Fruit fly (Drosophila melanogaster) whole organism, embryonic: ENCODE measurements around the gene CG17593.

Experiments
- Atf-2 ChIP-seq: fragments of 200-800 bp; sonication (Bioruptor generic); optimal IDR thresholded peaks from 2 replicates; lab custom pipeline; 2016; ENCODE audit warnings: missing biosample characterization, missing genetic modification characterization
- B-H1 ChIP-seq: fragments of 200-800 bp; sonication (Bioruptor generic); IDR thresholded peaks from 3 replicates; pipeline ENCODE4 v1.3.6; 2022; ENCODE audit warnings: missing biosample characterization, missing genetic modification characterization
- BEAF-32 ChIP-seq: fragments of 200-800 bp; sonication (Bioruptor generic); optimal IDR thresholded peaks from 3 replicates; lab custom pipeline; 2017; ENCODE audit warnings: missing biosample characterization, missing genetic modification characterization, mild to moderate bottlenecking, moderate library complexity, missing genetic modification reagents
- C15 ChIP-seq: fragments of 200-800 bp; sonication (Bioruptor generic); IDR thresholded peaks from 3 replicates; pipeline ENCODE4 v1.3.6; 2022; ENCODE audit warnings: missing biosample characterization, missing genetic modification characterization
- CG11560 ChIP-seq: fragments of 200-800 bp; sonication (Bioruptor generic); IDR thresholded peaks from 3 replicates; pipeline ENCODE4 v1.3.6; 2022; ENCODE audit warnings: missing biosample characterization, missing genetic modification characterization
- CG13775 ChIP-seq: fragments of 200-800 bp; sonication (Bioruptor generic); optimal IDR thresholded peaks from 3 replicates; lab custom pipeline; 2017; ENCODE audit warnings: missing biosample characterization, mild to moderate bottlenecking, missing genetic modification characterization
- CG14710 ChIP-seq: fragments of 200-800 bp; sonication (Bioruptor generic); optimal IDR thresholded peaks from 3 replicates; lab custom pipeline; 2019; ENCODE audit warnings: missing biosample characterization, mild to moderate bottlenecking, missing genetic modification characterization, moderate library complexity
- CG14860 ChIP-seq: fragments of 200-800 bp; sonication (Bioruptor generic); IDR thresholded peaks from 3 replicates; pipeline ENCODE4 v1.3.6; 2022; ENCODE audit warnings: missing biosample characterization, missing genetic modification characterization; ENCODE audit not compliant: partially characterized antibody
- CG1792 ChIP-seq: fragments of 200-800 bp; sonication (Bioruptor generic); optimal IDR thresholded peaks from 2 replicates; lab custom pipeline; 2016; ENCODE audit warnings: missing biosample characterization, missing genetic modification characterization
- CG1832 ChIP-seq: fragments of 200-800 bp; sonication (Bioruptor generic); optimal IDR thresholded peaks from 2 replicates; lab custom pipeline; 2017; ENCODE audit warnings: missing biosample characterization, mild to moderate bottlenecking, missing genetic modification characterization, inconsistent platforms
- CG18619 ChIP-seq: fragments of 200-800 bp; sonication (Bioruptor generic); optimal IDR thresholded peaks from 3 replicates; lab custom pipeline; 2017; ENCODE audit warnings: missing biosample characterization, mild to moderate bottlenecking, missing genetic modification characterization
- CG2116 ChIP-seq: fragments of 200-800 bp; sonication (Bioruptor generic); optimal IDR thresholded peaks from 3 replicates; lab custom pipeline; 2018; ENCODE audit warnings: missing biosample characterization, mild to moderate bottlenecking, missing genetic modification characterization
- CG2199 ChIP-seq: fragments of 200-800 bp; sonication (Bioruptor generic); IDR thresholded peaks from 3 replicates; pipeline ENCODE4 v1.3.6; 2022; ENCODE audit warnings: missing biosample characterization, missing genetic modification characterization
- CG2875 ChIP-seq: fragments of 200-800 bp; sonication (Bioruptor generic); optimal IDR thresholded peaks from 2 replicates; lab custom pipeline; 2017; ENCODE audit warnings: missing biosample characterization, mild to moderate bottlenecking, missing genetic modification characterization, missing genetic modification reagents
- CG31365 ChIP-seq: fragments of 200-800 bp; sonication (Bioruptor generic); optimal IDR thresholded peaks from 2 replicates; lab custom pipeline; 2018; ENCODE audit warnings: missing biosample characterization, mild to moderate bottlenecking, missing genetic modification characterization
- CG42726 ChIP-seq: fragments of 200-800 bp; sonication (Bioruptor generic); IDR thresholded peaks from 2 replicates; pipeline ENCODE4 v1.3.6; 2022; ENCODE audit warnings: missing biosample characterization, missing genetic modification characterization; ENCODE audit not compliant: partially characterized antibody
- CG4820 ChIP-seq: fragments of 200-800 bp; sonication (Bioruptor generic); optimal IDR thresholded peaks from 3 replicates; lab custom pipeline; 2016; ENCODE audit warnings: missing biosample characterization, missing genetic modification characterization
- CG6683 ChIP-seq: fragments of 200-800 bp; sonication (Bioruptor generic); optimal IDR thresholded peaks from 2 replicates; lab custom pipeline; 2017; ENCODE audit warnings: missing biosample characterization, mild to moderate bottlenecking, missing genetic modification characterization, missing genetic modification reagents
- CG6689 ChIP-seq: fragments of 200-800 bp; sonication (Bioruptor generic); IDR thresholded peaks from 2 replicates; pipeline ENCODE4 v1.3.6; 2022; ENCODE audit warnings: missing biosample characterization, missing genetic modification characterization
- CG7372 ChIP-seq: fragments of 200-800 bp; sonication (Bioruptor generic); IDR thresholded peaks from 2 replicates; pipeline ENCODE4 v1.3.6; 2022; ENCODE audit warnings: missing biosample characterization, missing genetic modification characterization
- CG7928 ChIP-seq: fragments of 200-800 bp; sonication (Bioruptor generic); optimal IDR thresholded peaks from 2 replicates; lab custom pipeline; 2017; ENCODE audit warnings: missing biosample characterization, mild to moderate bottlenecking, missing genetic modification characterization
- CG8388 ChIP-seq: fragments of 200-800 bp; sonication (Bioruptor generic); optimal IDR thresholded peaks from 2 replicates; lab custom pipeline; 2019; ENCODE audit warnings: missing biosample characterization, mild to moderate bottlenecking, missing genetic modification characterization, moderate library complexity
- CG8478 ChIP-seq: fragments of >200 bp; optimal IDR thresholded peaks from 2 replicates; lab custom pipeline; 2018
- CkIIα-i1 ChIP-seq: fragments of 200-800 bp; sonication (Bioruptor generic); IDR thresholded peaks from 2 replicates; pipeline ENCODE4 v1.3.6; 2022; ENCODE audit warnings: missing biosample characterization, missing genetic modification characterization
- Dll ChIP-seq: fragments of 200-800 bp; sonication (Bioruptor generic); IDR thresholded peaks from 4 replicates; pipeline ENCODE4 v1.3.6; 2022; ENCODE audit warnings: missing biosample characterization, missing genetic modification characterization; ENCODE audit not compliant: partially characterized antibody
- Fer3 ChIP-seq: fragments of 200-800 bp; sonication (Bioruptor generic); optimal IDR thresholded peaks from 2 replicates; lab custom pipeline; 2018; ENCODE audit warnings: missing biosample characterization, mild to moderate bottlenecking, missing genetic modification characterization, moderate library complexity
- Med ChIP-seq: fragments of 200-800 bp; sonication (Bioruptor generic); peaks from one replicate; lab custom pipeline; 2016; ENCODE audit warnings: missing biosample characterization, missing genetic modification characterization, mild to moderate bottlenecking, inconsistent platforms, moderate library complexity
- Myb ChIP-seq: fragments of 200-800 bp; sonication (Bioruptor generic); optimal IDR thresholded peaks from 2 replicates; lab custom pipeline; 2016; ENCODE audit warnings: missing biosample characterization, missing genetic modification characterization
- Poxn ChIP-seq: fragments of 200-800 bp; sonication (Bioruptor generic); IDR thresholded peaks from 2 replicates; pipeline ENCODE4 v1.3.6; 2022; ENCODE audit warnings: missing biosample characterization, missing genetic modification characterization
- aop ChIP-seq: fragments of 200-800 bp; sonication (Bioruptor generic); IDR thresholded peaks from 2 replicates; pipeline ENCODE4 v1.3.6; 2022; ENCODE audit warnings: missing biosample characterization, missing genetic modification characterization
- ara ChIP-seq: fragments of 200-800 bp; sonication (Bioruptor generic); IDR thresholded peaks from 2 replicates; pipeline ENCODE4 v1.3.6; 2022; ENCODE audit warnings: missing biosample characterization, missing genetic modification characterization
- ase ChIP-seq: fragments of 200-800 bp; sonication (Bioruptor generic); IDR thresholded peaks from 3 replicates; pipeline ENCODE4 v1.3.6; 2022; ENCODE audit warnings: missing biosample characterization, missing genetic modification characterization
- ato ChIP-seq: fragments of 200-800 bp; sonication (Bioruptor generic); IDR thresholded peaks from 2 replicates; pipeline ENCODE4 v1.3.6; 2022; ENCODE audit warnings: missing biosample characterization, missing genetic modification characterization; ENCODE audit not compliant: partially characterized antibody
- bcd ChIP-seq: fragments of 200-800 bp; sonication (Bioruptor generic); optimal IDR thresholded peaks from 2 replicates; lab custom pipeline; 2017; ENCODE audit warnings: missing biosample characterization, mild to moderate bottlenecking, missing genetic modification characterization
- cas ChIP-seq: fragments of 200-800 bp; sonication (Bioruptor generic); IDR thresholded peaks from 2 replicates; pipeline ENCODE4 v1.3.6; 2022; ENCODE audit warnings: missing biosample characterization, missing genetic modification characterization
- cg ChIP-seq: fragments of 200-800 bp; sonication (Bioruptor generic); optimal IDR thresholded peaks from 3 replicates; lab custom pipeline; 2019; ENCODE audit warnings: missing biosample characterization, mild to moderate bottlenecking, missing genetic modification characterization, moderate library complexity
- ewg ChIP-seq: fragments of 200-800 bp; sonication (Bioruptor generic); optimal IDR thresholded peaks from 3 replicates; lab custom pipeline; 2017; ENCODE audit warnings: mild to moderate bottlenecking, missing biosample characterization, missing genetic modification reagents, missing genetic modification characterization
- gem ChIP-seq: fragments of 200-800 bp; sonication (Bioruptor generic); optimal IDR thresholded peaks from 2 replicates; lab custom pipeline; 2019; ENCODE audit warnings: missing biosample characterization, mild to moderate bottlenecking, missing genetic modification characterization, moderate library complexity
- lilli ChIP-seq: fragments of 200-800 bp; sonication (Bioruptor generic); optimal IDR thresholded peaks from 3 replicates; lab custom pipeline; 2016; ENCODE audit warnings: missing biosample characterization, missing genetic modification characterization
- luna ChIP-seq: fragments of 200-800 bp; sonication (Bioruptor generic); optimal IDR thresholded peaks from 2 replicates; lab custom pipeline; 2016; ENCODE audit warnings: missing biosample characterization, missing genetic modification characterization
- pb ChIP-seq: fragments of 200-800 bp; sonication (Bioruptor generic); optimal IDR thresholded peaks from 3 replicates; lab custom pipeline; 2016; ENCODE audit warnings: missing biosample characterization, missing genetic modification characterization
- psq ChIP-seq: fragments of 200-800 bp; sonication (Bioruptor generic); optimal IDR thresholded peaks from 2 replicates; lab custom pipeline; 2017; ENCODE audit warnings: missing biosample characterization, missing genetic modification characterization
- pum ChIP-seq: fragments of 200-800 bp; sonication (Bioruptor generic); optimal IDR thresholded peaks from 2 replicates; lab custom pipeline; 2016; ENCODE audit warnings: missing biosample characterization, missing genetic modification characterization
- sd ChIP-seq: fragments of 200-800 bp; sonication (Bioruptor generic); optimal IDR thresholded peaks from 3 replicates; lab custom pipeline; 2018; ENCODE audit warnings: missing biosample characterization, mild to moderate bottlenecking, missing genetic modification characterization, moderate library complexity
- seq ChIP-seq: fragments of 200-800 bp; sonication (Bioruptor generic); IDR thresholded peaks from 2 replicates; pipeline ENCODE4 v1.3.6; 2022; ENCODE audit warnings: missing biosample characterization, missing genetic modification characterization
- so ChIP-seq: fragments of 200-800 bp; sonication (Bioruptor generic); IDR thresholded peaks from 3 replicates; pipeline ENCODE4 v1.3.6; 2022; ENCODE audit warnings: missing biosample characterization, missing genetic modification characterization
- tio ChIP-seq: fragments of 200-800 bp; sonication (Bioruptor generic); optimal IDR thresholded peaks from 2 replicates; lab custom pipeline; 2017; ENCODE audit warnings: missing biosample characterization, missing genetic modification characterization, inconsistent platforms
- tll ChIP-seq, 2 experiments: fragments of 200-800 bp in 1 of 2; fragments of >200 bp in 1 of 2; sonication (Bioruptor generic) in 1 of 2; optimal IDR thresholded peaks; 2 replicates each; lab custom pipeline; 2017 to 2019; ENCODE audit warnings: missing biosample characterization in 2 of 2, missing genetic modification characterization in 2 of 2, mild to moderate bottlenecking in 1 of 2, moderate library complexity in 1 of 2
- ttk ChIP-seq: fragments of 200-800 bp; sonication (Bioruptor generic); IDR thresholded peaks from 2 replicates; pipeline ENCODE4 v2.1.2; 2022; ENCODE audit warnings: missing biosample characterization, missing genetic modification characterization

The CG17593 gene

dm6 chr2L:3507209-3508164 is 7.2 kb upstream of the CG17593 start, which contains the start of gene tim (continued):
- TF ChIP-seq CG8388 (GFP tag; lab: Kevin White, UChicago): peak; percentile 27
- TF ChIP-seq tio (GFP tag; lab: Kevin White, UChicago): no peak
- no peak for TF ChIP-seq CG4820 (GFP tag; lab: Kevin White, UChicago)
- TF ChIP-seq CkIIα-i1: no peak
- no peak for TF ChIP-seq pum (GFP tag; lab: Kevin White, UChicago)
- TF ChIP-seq CG2199 (GFP tag; lab: Robert Waterston, UW): no peak
- peak; percentile 29 for TF ChIP-seq Med
- TF ChIP-seq CG2875 (GFP tag; lab: Kevin White, UChicago): peak; percentile 5
- no peak for TF ChIP-seq B-H1
- no peak for TF ChIP-seq Poxn (GFP tag; lab: Robert Waterston, UW)
- peak; percentile 42 for TF ChIP-seq bcd (GFP tag; lab: Kevin White, UChicago)
- TF ChIP-seq BEAF-32 (GFP tag; lab: Kevin White, UChicago): no peak
- peak; percentile 14 for TF ChIP-seq ewg (GFP tag; lab: Kevin White, UChicago)
- no peak for TF ChIP-seq CG1792 (GFP tag; lab: Kevin White, UChicago)
- TF ChIP-seq ara (GFP tag; lab: Robert Waterston, UW): 0 out of 2 replicates have a peak, but pooled peaks have one; percentile 25
- TF ChIP-seq CG42726 (GFP tag; lab: Robert Waterston, UW): 0 out of 2 replicates have a peak, but pooled peaks have one; percentile 24
- no peak for TF ChIP-seq Atf-2 (GFP tag; lab: Kevin White, UChicago)
- TF ChIP-seq ase (GFP tag; lab: Robert Waterston, UW): no peak
- TF ChIP-seq ato: no peak
- no peak for TF ChIP-seq CG31365 (tag; lab: Kevin White, UChicago)
- TF ChIP-seq gem (tag; lab: Kevin White, UChicago): no peak
- no peak for TF ChIP-seq aop (GFP tag; lab: Robert Waterston, UW)
- no peak for TF ChIP-seq C15
- TF ChIP-seq tll (GFP tag; optimal IDR thresholded peaks at IDR 0.05; lab: Kevin White, UChicago): no peak
- TF ChIP-seq psq (GFP tag; lab: Kevin White, UChicago): no peak
- TF ChIP-seq CG1832: peak; percentile 59
- no peak for TF ChIP-seq pb (GFP tag; lab: Kevin White, UChicago)
- TF ChIP-seq CG13775 (GFP tag; lab: Kevin White, UChicago): peak; percentile 13
- TF ChIP-seq CG8478 (lab: Kevin White, UChicago): no peak
- TF ChIP-seq CG2116: no peak
- no peak for TF ChIP-seq Myb (GFP tag; lab: Kevin White, UChicago)
- peak; percentile 77 for TF ChIP-seq cg (GFP tag; lab: Kevin White, UChicago)
- no peak for TF ChIP-seq sd
- TF ChIP-seq lilli: no peak
- no peak for TF ChIP-seq CG11560 (tag; lab: Robert Waterston, UW)
- no peak for TF ChIP-seq ttk (GFP tag; lab: Robert Waterston, UW)
- 0 out of 3 replicates have a peak, but pooled peaks have one; percentile 25 for TF ChIP-seq CG14860 (GFP tag; lab: Robert Waterston, UW)
- TF ChIP-seq CG6689 (GFP tag; lab: Robert Waterston, UW): 0 out of 2 replicates have a peak, but pooled peaks have one; percentile 9
- TF ChIP-seq CG18619: peak; percentile 41
- peak; percentile 54 for TF ChIP-seq CG7372 (GFP tag; lab: Robert Waterston, UW)
- TF ChIP-seq CG14710 (tag; lab: Kevin White, UChicago): peak; percentile 39
- TF ChIP-seq cas (GFP tag; lab: Robert Waterston, UW): no peak
- TF ChIP-seq luna (GFP tag; lab: Kevin White, UChicago): no peak
- TF ChIP-seq CG6683: no peak
- TF ChIP-seq so (GFP tag; lab: Robert Waterston, UW): no peak
- peak; percentile 37; the same call in 1 of the 2 replicates for TF ChIP-seq seq (GFP tag; lab: Robert Waterston, UW)
- TF ChIP-seq Fer3 (tag; lab: Kevin White, UChicago): no peak
- no peak for TF ChIP-seq Dll (GFP tag; lab: Robert Waterston, UW)
- no peak for TF ChIP-seq CG7928 (GFP tag; lab: Kevin White, UChicago)
